Worm (Caenorhabditis elegans) whole organism, early embryonic: Measurements from ENCODE around the gene T13C5.3.

ENCODE experiments used
- B0310.2 ChIP-seq: sonication (generic microtip); optimal IDR thresholded peaks from 2 replicates; lab custom pipeline; 2016; ENCODE audit warnings: mild to moderate bottlenecking, missing genetic modification characterization, missing compliant biosample characterization
- aly-1 ChIP-seq: sonication (generic microtip); optimal IDR thresholded peaks from 2 replicates; lab custom pipeline; 2016; ENCODE audit warnings: missing genetic modification characterization, missing compliant biosample characterization
- ama-1 ChIP-seq: fragments of 150-350 bp; optimal IDR thresholded peaks from 2 replicates; lab custom pipeline; 2014
- ceh-13 ChIP-seq: fragments of 200-800 bp; sonication (Bioruptor generic); optimal IDR thresholded peaks from 2 replicates; lab custom pipeline; 2018; ENCODE audit warnings: mild to moderate bottlenecking, missing genetic modification characterization, missing compliant biosample characterization
- ceh-36 ChIP-seq: sonication (generic microtip); optimal IDR thresholded peaks from 2 replicates; lab custom pipeline; 2016; ENCODE audit warnings: missing genetic modification characterization, inconsistent platforms, missing compliant biosample characterization
- flt-1 ChIP-seq: fragments of 200-800 bp; sonication (Bioruptor generic); IDR thresholded peaks from 2 replicates; pipeline ENCODE4 v1.3.6; 2022; ENCODE audit warnings: missing genetic modification characterization, missing compliant biosample characterization
- hmbx-1 ChIP-seq: sonication (generic microtip); optimal IDR thresholded peaks from 2 replicates; lab custom pipeline; 2016; ENCODE audit warnings: mild to moderate bottlenecking, missing genetic modification characterization, missing compliant biosample characterization
- hmg-4 ChIP-seq: fragments of 200-800 bp; sonication (Bioruptor generic); optimal IDR thresholded peaks from 2 replicates; lab custom pipeline; 2018; ENCODE audit warnings: mild to moderate bottlenecking, missing genetic modification characterization, missing compliant biosample characterization
- hnd-1 ChIP-seq: sonication (generic microtip); optimal IDR thresholded peaks from 2 replicates; lab custom pipeline; 2016; ENCODE audit warnings: missing genetic modification characterization, missing compliant biosample characterization
- sea-1 ChIP-seq: fragments of 200-800 bp; sonication (Bioruptor generic); conservative IDR thresholded peaks from 2 replicates; pipeline ENCODE4 v1.3.6; 2022; ENCODE audit warnings: missing genetic modification characterization, missing compliant biosample characterization
- tbx-37 ChIP-seq: fragments of 200-800 bp; sonication (Bioruptor generic); conservative IDR thresholded peaks from 2 replicates; pipeline ENCODE4 v1.3.6; 2022; ENCODE audit warnings: missing genetic modification reagents, missing genetic modification characterization, missing compliant biosample characterization

The T13C5.3 gene

DNA sequence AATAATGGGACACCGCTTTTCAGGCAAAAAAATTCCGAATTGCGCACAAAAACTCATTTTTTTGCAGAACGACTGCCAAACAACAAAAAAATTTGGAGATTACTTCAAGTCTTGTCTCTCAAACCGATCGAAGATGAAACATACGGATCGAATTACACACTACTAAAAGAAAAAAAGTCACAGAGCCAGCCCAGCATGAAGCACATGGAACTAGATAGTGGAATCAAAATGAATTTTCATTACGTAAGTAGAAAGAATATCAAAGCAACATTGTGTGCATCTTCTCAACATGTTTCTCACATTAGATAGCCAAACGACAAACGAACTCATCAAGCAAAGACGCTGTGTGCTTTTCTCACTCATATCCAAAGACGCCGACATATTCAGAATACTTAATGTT is 42.8 kb downstream of the T13C5.3 start:
- no peak for TF ChIP-seq sea-1 (GFP tag; lab: Robert Waterston, UW)
- no peak for TF ChIP-seq ama-1 (lab: Kevin White, UChicago)
- no peak for TF ChIP-seq hnd-1 (tag; lab: Kevin White, UChicago)
- TF ChIP-seq aly-1 (tag; lab: Kevin White, UChicago): no peak
- no peak for TF ChIP-seq ceh-13 (GFP tag; lab: Kevin White, UChicago)
- no peak for TF ChIP-seq flt-1 (GFP tag; lab: Robert Waterston, UW)
- TF ChIP-seq tbx-37 (GFP tag; lab: Robert Waterston, UW): no peak
- TF ChIP-seq hmbx-1 (tag; lab: Kevin White, UChicago): no peak

DNA sequence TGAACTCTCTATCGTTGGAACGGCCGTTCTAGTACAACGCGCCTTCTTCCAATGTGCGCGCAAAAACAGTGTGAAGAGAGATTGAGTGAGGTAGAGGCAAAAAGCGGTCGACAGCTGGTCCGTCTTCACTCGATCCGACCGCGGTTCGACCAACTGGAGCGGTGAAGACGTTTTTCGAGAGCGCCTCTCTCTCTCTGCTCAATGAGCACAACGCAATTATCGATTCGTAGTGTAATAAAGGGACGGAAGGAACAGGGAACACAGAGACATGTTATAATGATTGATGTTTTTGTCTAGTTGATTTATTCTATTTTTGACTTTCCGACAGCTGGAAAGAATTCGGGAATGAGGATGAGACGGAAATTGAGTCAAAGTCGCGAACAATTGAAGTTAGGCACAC is 46.5 kb downstream of the T13C5.3 start:
- TF ChIP-seq hmg-4 (GFP tag; lab: Kevin White, UChicago) (peak; percentile 15), ceh-36 (tag; lab: Kevin White, UChicago) (no peak), hnd-1 (tag; lab: Kevin White, UChicago) (no peak), B0310.2 (tag; lab: Kevin White, UChicago) (no peak), hmbx-1 (tag; lab: Kevin White, UChicago) (no peak), flt-1 (GFP tag; lab: Robert Waterston, UW) (no peak)
